Worm (Caenorhabditis elegans) whole organism, L4/young adult: ENCODE data around the gene F13B12.1.

ENCODE experiments used
- W03F9.2 ChIP-seq: fragments of 150-350 bp; optimal IDR thresholded peaks from 2 replicates; lab custom pipeline; 2014; ENCODE audit warnings: missing biosample characterization, missing genetic modification characterization
- dao-5 ChIP-seq: sonication (generic microtip); optimal IDR thresholded peaks from 2 replicates; lab custom pipeline; 2016; ENCODE audit warnings: missing genotype, missing genetic modification characterization, moderate library complexity, missing compliant biosample characterization

- TF ChIP-seq dao-5 (tag; lab: Kevin White, UChicago): no peak
- TF ChIP-seq W03F9.2 (tag; lab: Kevin White, UChicago): no peak
Observed at ce11 chrIV:10436401-10436800, 12.0 kb upstream of the F13B12.1 start, which contains the start of gene ins-1.
